Worm (Caenorhabditis elegans) whole organism, young adult: ENCODE data around the gene ZC395.5.
A peak's percentile ranks its signal among the peaks of the same experiment; 100 is the strongest.

Experiments used
- B0261.1 ChIP-seq: sonication (generic microtip); optimal IDR thresholded peaks from 2 replicates; lab custom pipeline; 2016; ENCODE audit warnings: mild to moderate bottlenecking, missing genetic modification characterization, moderate library complexity, missing compliant biosample characterization
- F10E7.11 ChIP-seq: sonication (generic microtip); optimal IDR thresholded peaks from 2 replicates; lab custom pipeline; 2017; ENCODE audit warnings: mild to moderate bottlenecking, missing genetic modification characterization, moderate library complexity, missing compliant biosample characterization
- F33H1.4 ChIP-seq: fragments of 200-800 bp; sonication (Bioruptor generic); IDR thresholded peaks from 2 replicates; pipeline ENCODE4 v1.3.6; 2022; ENCODE audit warnings: missing genetic modification reagents, missing genetic modification characterization, missing compliant biosample characterization
- F37B4.10 ChIP-seq: fragments of 200-800 bp; sonication (Bioruptor generic); IDR thresholded peaks from 2 replicates; pipeline ENCODE4 v1.3.6; 2022; ENCODE audit warnings: missing genetic modification characterization, missing compliant biosample characterization
- F55B11.4 ChIP-seq: sonication (generic microtip); optimal IDR thresholded peaks from 2 replicates; lab custom pipeline; 2016; ENCODE audit warnings: missing compliant biosample characterization, missing genetic modification characterization, borderline replicate concordance; ENCODE audit not compliant: insufficient read depth
- F57A8.1 ChIP-seq: fragments of 200-800 bp; sonication (Bioruptor generic); optimal IDR thresholded peaks from 2 replicates; lab custom pipeline; 2018; ENCODE audit warnings: mild to moderate bottlenecking, missing genetic modification characterization, moderate library complexity, missing compliant biosample characterization
- T26A5.8 ChIP-seq: sonication (generic microtip); optimal IDR thresholded peaks from 2 replicates; lab custom pipeline; 2016; ENCODE audit warnings: missing genetic modification characterization, missing compliant biosample characterization
- Y67H2A.10 ChIP-seq: fragments of 200-800 bp; sonication (Bioruptor generic); conservative IDR thresholded peaks from 2 replicates; pipeline ENCODE4 v1.3.6; 2022; ENCODE audit warnings: missing genetic modification reagents, missing genetic modification characterization, missing compliant biosample characterization
- Y79H2A.3 ChIP-seq: fragments of 200-800 bp; sonication (Bioruptor generic); conservative IDR thresholded peaks from 2 replicates; pipeline ENCODE4 v1.3.6; 2022; ENCODE audit warnings: missing genetic modification reagents, missing genetic modification characterization, missing compliant biosample characterization
- Y95B8A.8 ChIP-seq: fragments of 200-800 bp; sonication (Bioruptor generic); IDR thresholded peaks from 2 replicates; pipeline ENCODE4 v1.3.6; 2022; ENCODE audit warnings: missing genetic modification reagents, missing genetic modification characterization, missing compliant biosample characterization
- akir-1 ChIP-seq: fragments of 200-800 bp; sonication (Bioruptor generic); optimal IDR thresholded peaks from 2 replicates; lab custom pipeline; 2018; ENCODE audit warnings: mild to moderate bottlenecking, missing genetic modification characterization, moderate library complexity, missing compliant biosample characterization
- ama-1 ChIP-seq, 3 experiments: fragments of 150-350 bp in 1 of 3; sonication (generic microtip) in 2 of 3; optimal IDR thresholded peaks; 2 replicates each; lab custom pipeline; 2014 to 2018; ENCODE audit warnings: missing biosample characterization in 2 of 3, missing genetic modification characterization in 2 of 3, missing genetic modification reagents in 2 of 3
- aptf-3 ChIP-seq: fragments of 200-800 bp; sonication (Bioruptor generic); IDR thresholded peaks from 2 replicates; pipeline ENCODE4 v1.3.6; 2022; ENCODE audit warnings: missing genetic modification characterization, missing compliant biosample characterization
- atf-7 ChIP-seq: sonication (generic microtip); optimal IDR thresholded peaks from 2 replicates; lab custom pipeline; 2017; ENCODE audit warnings: mild to moderate bottlenecking, missing genetic modification characterization, missing compliant biosample characterization
- attf-3 ChIP-seq: fragments of 200-800 bp; sonication (Bioruptor generic); conservative IDR thresholded peaks from 2 replicates; pipeline ENCODE4 v1.3.6; 2022; ENCODE audit warnings: missing genetic modification reagents, missing genetic modification characterization, missing compliant biosample characterization
- attf-5 ChIP-seq: fragments of 200-800 bp; sonication (Bioruptor generic); optimal IDR thresholded peaks from 2 replicates; lab custom pipeline; 2018; ENCODE audit warnings: mild to moderate bottlenecking, missing genetic modification characterization, missing compliant biosample characterization
- bed-1 ChIP-seq: fragments of 200-800 bp; sonication (Bioruptor generic); IDR thresholded peaks from 2 replicates; pipeline ENCODE4 v1.3.6; 2022; ENCODE audit warnings: missing genetic modification reagents, missing genetic modification characterization, missing compliant biosample characterization
- cebp-2 ChIP-seq: fragments of 200-800 bp; sonication (Bioruptor generic); IDR thresholded peaks from 2 replicates; pipeline ENCODE4 v1.3.6; 2022; ENCODE audit warnings: missing genetic modification characterization, missing compliant biosample characterization
- ceh-40 ChIP-seq: fragments of 200-800 bp; sonication (Bioruptor generic); IDR thresholded peaks from 2 replicates; pipeline ENCODE4 v1.3.6; 2022; ENCODE audit warnings: missing genetic modification characterization, missing compliant biosample characterization
- ceh-58 ChIP-seq: fragments of 200-800 bp; sonication (Bioruptor generic); IDR thresholded peaks from 2 replicates; pipeline ENCODE4 v1.3.6; 2022; ENCODE audit warnings: missing genetic modification characterization, missing compliant biosample characterization
- ceh-91 ChIP-seq: fragments of 200-800 bp; sonication (Bioruptor generic); IDR thresholded peaks from 2 replicates; pipeline ENCODE4 v1.3.6; 2022; ENCODE audit warnings: missing genetic modification reagents, missing genetic modification characterization, missing compliant biosample characterization
- dpff-1 ChIP-seq: sonication (generic microtip); optimal IDR thresholded peaks from 2 replicates; lab custom pipeline; 2017; ENCODE audit warnings: mild to moderate bottlenecking, missing genetic modification characterization, missing compliant biosample characterization
- dpl-1 ChIP-seq: fragments of 150-350 bp; optimal IDR thresholded peaks from 2 replicates; lab custom pipeline; 2014; ENCODE audit warnings: missing biosample characterization, missing genetic modification reagents, missing genetic modification characterization
- ekl-4 ChIP-seq: fragments of 200-800 bp; sonication (Bioruptor generic); IDR thresholded peaks from 2 replicates; pipeline ENCODE4 v1.3.6; 2022; ENCODE audit warnings: missing genetic modification reagents, missing genetic modification characterization, missing compliant biosample characterization
- ets-4 ChIP-seq: fragments of 200-800 bp; sonication (Bioruptor generic); optimal IDR thresholded peaks from 2 replicates; lab custom pipeline; 2018; ENCODE audit warnings: mild to moderate bottlenecking, missing genetic modification characterization, missing compliant biosample characterization
- fkh-3 ChIP-seq: sonication (generic microtip); optimal IDR thresholded peaks from 2 replicates; lab custom pipeline; 2016; ENCODE audit warnings: mild to moderate bottlenecking, missing genetic modification characterization, missing compliant biosample characterization
- gei-17 ChIP-seq: fragments of 200-800 bp; sonication (Bioruptor generic); optimal IDR thresholded peaks from 2 replicates; lab custom pipeline; 2018; ENCODE audit warnings: mild to moderate bottlenecking, missing genetic modification characterization, missing compliant biosample characterization
- hlh-12 ChIP-seq: sonication (generic microtip); optimal IDR thresholded peaks from 2 replicates; lab custom pipeline; 2016; ENCODE audit warnings: missing genetic modification characterization, missing compliant biosample characterization
- hlh-26 ChIP-seq: fragments of 200-800 bp; sonication (Bioruptor generic); conservative IDR thresholded peaks from 2 replicates; pipeline ENCODE4 v1.3.6; 2022; ENCODE audit warnings: missing genetic modification reagents, missing genetic modification characterization, missing compliant biosample characterization
- lin-35 ChIP-seq, 3 experiments: fragments of 150-350 bp in 2 of 3; sonication (generic microtip) in 1 of 3; optimal IDR thresholded peaks; 2 replicates each; lab custom pipeline; 2014 to 2018; ENCODE audit warnings: missing biosample characterization in 3 of 3, missing genetic modification characterization in 3 of 3, missing genetic modification reagents in 3 of 3
- madf-3 ChIP-seq: fragments of 200-800 bp; sonication (Bioruptor generic); IDR thresholded peaks from 2 replicates; pipeline ENCODE4 v1.3.6; 2022; ENCODE audit warnings: missing genetic modification reagents, missing genetic modification characterization, missing compliant biosample characterization
- madf-6 ChIP-seq: fragments of 200-800 bp; sonication (Bioruptor generic); IDR thresholded peaks from 2 replicates; pipeline ENCODE4 v1.3.6; 2022; ENCODE audit warnings: missing genetic modification reagents, missing genetic modification characterization, missing compliant biosample characterization
- madf-8 ChIP-seq: fragments of 200-800 bp; sonication (Bioruptor generic); conservative IDR thresholded peaks from 2 replicates; pipeline ENCODE4 v1.3.6; 2022; ENCODE audit warnings: missing genetic modification reagents, missing genetic modification characterization, missing compliant biosample characterization
- nfya-1 ChIP-seq: sonication (generic microtip); optimal IDR thresholded peaks from 2 replicates; lab custom pipeline; 2017; ENCODE audit warnings: antibody characterized with exemption, missing compliant biosample characterization, missing genetic modification characterization, borderline replicate concordance; ENCODE audit not compliant: insufficient read depth
- nhr-27 ChIP-seq: fragments of 200-800 bp; sonication (Bioruptor generic); optimal IDR thresholded peaks from 2 replicates; lab custom pipeline; 2018; ENCODE audit warnings: mild to moderate bottlenecking, missing genetic modification characterization, moderate library complexity, missing compliant biosample characterization
- nhr-90 ChIP-seq: sonication (generic microtip); optimal IDR thresholded peaks from 2 replicates; lab custom pipeline; 2016; ENCODE audit warnings: missing genotype, mild to moderate bottlenecking, missing genetic modification characterization, missing compliant biosample characterization
- pha-4 ChIP-seq: fragments of 150-350 bp; sonication (generic microtip); optimal IDR thresholded peaks from 2 replicates; lab custom pipeline; 2014; ENCODE audit warnings: missing biosample characterization, missing genetic modification reagents, missing genetic modification characterization
- rpc-1 ChIP-seq, 2 experiments: fragments of 150-350 bp in 1 of 2; sonication (generic microtip) in 1 of 2; optimal IDR thresholded peaks; 2 replicates each; lab custom pipeline; 2014 to 2018; ENCODE audit warnings: missing biosample characterization in 1 of 2, missing genetic modification characterization in 1 of 2, missing genetic modification reagents in 1 of 2, missing genotype in 1 of 2
- snpc-1.1 ChIP-seq: sonication (generic microtip); optimal IDR thresholded peaks from 2 replicates; lab custom pipeline; 2017; ENCODE audit warnings: missing genetic modification characterization, mild to moderate bottlenecking, missing compliant biosample characterization, antibody characterized with exemption, moderate library complexity, missing genotype, missing genetic modification reagents; ENCODE audit not compliant: insufficient read depth
- somi-1 ChIP-seq: fragments of 200-800 bp; sonication (Bioruptor generic); optimal IDR thresholded peaks from 2 replicates; lab custom pipeline; 2018; ENCODE audit warnings: mild to moderate bottlenecking, missing genetic modification characterization, missing compliant biosample characterization
- ztf-18 ChIP-seq: sonication (generic microtip); optimal IDR thresholded peaks from 2 replicates; lab custom pipeline; 2016; ENCODE audit warnings: missing genotype, mild to moderate bottlenecking, missing genetic modification characterization, missing compliant biosample characterization

The ZC395.5 gene

DNA sequence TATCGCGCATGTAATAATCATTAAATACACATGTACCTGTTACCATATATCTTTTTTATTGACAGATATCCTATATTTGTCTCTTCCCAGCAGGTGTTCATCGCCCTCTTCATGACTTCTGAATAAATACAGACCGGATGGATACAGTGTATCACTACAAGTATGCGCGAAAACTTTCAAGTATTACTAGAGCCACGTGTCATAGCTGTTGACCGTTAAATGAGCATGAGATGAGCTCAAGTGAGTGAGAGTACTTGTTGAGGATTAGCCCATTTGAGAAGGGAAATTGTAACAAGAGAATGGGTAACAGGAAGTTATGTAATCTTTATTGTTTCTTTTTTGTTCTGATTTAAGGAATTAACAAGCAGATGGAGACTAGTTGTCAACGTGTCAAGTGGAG, 22.6 kb upstream of the ZC395.5 start:
- TF ChIP-seq ama-1 (optimal IDR thresholded peaks at IDR 0.05; lab: Kevin White, UChicago) (no peak), ama-1 (GFP tag; optimal IDR thresholded peaks at IDR 0.05; lab: Kevin White, UChicago) (no peak), nhr-90 (tag; lab: Kevin White, UChicago) (no peak), fkh-3 (tag; lab: Kevin White, UChicago) (no peak), Y95B8A.8 (GFP tag; lab: Robert Waterston, UW) (no peak), akir-1 (GFP tag; lab: Kevin White, UChicago) (no peak), cebp-2 (GFP tag; lab: Robert Waterston, UW) (no peak), nhr-27 (tag; lab: Kevin White, UChicago) (no peak), ekl-4 (GFP tag; lab: Robert Waterston, UW) (no peak), ceh-91 (GFP tag; lab: Robert Waterston, UW) (no peak)

DNA sequence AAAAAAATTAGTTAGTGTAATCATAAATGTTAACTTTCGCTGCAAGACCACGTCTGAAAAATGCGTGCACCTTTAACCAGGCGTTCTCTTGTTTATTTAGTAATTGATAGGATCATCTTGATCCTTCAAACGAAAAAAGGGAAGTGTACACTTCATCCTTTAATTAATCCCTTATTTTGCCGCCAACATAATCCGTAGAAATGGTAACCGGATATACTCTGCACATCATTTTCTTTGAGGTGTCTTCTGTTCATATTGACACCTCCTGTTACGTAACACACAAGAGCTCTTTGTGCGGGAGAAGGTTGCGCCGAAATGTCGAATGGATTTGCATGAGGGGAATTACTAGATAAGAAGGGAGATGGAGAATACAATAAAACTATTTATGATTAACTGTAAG, 18.9 kb upstream of the ZC395.5 start:
- TF ChIP-seq madf-3 (GFP tag; lab: Robert Waterston, UW) (no peak), somi-1 (GFP tag; lab: Kevin White, UChicago) (no peak), madf-6 (GFP tag; lab: Robert Waterston, UW) (no peak), B0261.1 (no peak), Y67H2A.10 (no peak), dpff-1 (tag; lab: Kevin White, UChicago) (no peak), F57A8.1 (GFP tag; lab: Kevin White, UChicago) (no peak), hlh-12 (tag; lab: Kevin White, UChicago) (no peak), F55B11.4 (tag; lab: Kevin White, UChicago) (no peak), rpc-1 (optimal IDR thresholded peaks at IDR 0.05; lab: Kevin White, UChicago) (no peak), rpc-1 (tag; optimal IDR thresholded peaks at IDR 0.05; lab: Kevin White, UChicago) (no peak), ceh-40 (GFP tag; lab: Robert Waterston, UW) (no peak), bed-1 (GFP tag; lab: Robert Waterston, UW) (no peak), madf-8 (GFP tag; lab: Robert Waterston, UW) (no peak)

DNA sequence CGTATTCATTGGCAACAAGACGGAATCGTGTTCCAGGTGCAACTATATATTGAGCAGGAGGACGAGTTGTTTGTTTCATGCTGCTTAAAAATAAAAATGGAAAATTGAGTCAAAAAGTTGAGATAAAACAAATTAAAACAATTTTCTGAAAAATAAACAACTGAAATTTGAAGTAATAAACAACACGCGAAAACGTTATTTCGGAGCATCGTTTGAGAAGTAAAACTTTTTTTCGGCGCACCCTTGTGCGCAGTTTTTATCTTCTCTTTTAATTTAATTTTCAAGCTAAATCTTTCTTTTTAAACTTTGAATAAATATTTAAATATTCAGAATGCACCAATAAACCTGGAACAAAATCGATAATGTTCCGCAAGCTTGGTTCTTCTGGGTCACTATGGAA, 13.5 kb upstream of the ZC395.5 start, which contains the start of the genes sumv-1 and gop-1:
sumv-1 (minus strand) TSS at position 80 of the 400 bp plus-strand sequence.
gop-1 (plus strand) TSS at position 331 of the 400 bp plus-strand sequence.
- TF ChIP-seq attf-3 (GFP tag; lab: Robert Waterston, UW) (peak; percentile 83), F33H1.4 (GFP tag; lab: Robert Waterston, UW) (no peak)

- no peak for TF ChIP-seq dpff-1 (tag; lab: Kevin White, UChicago)
- TF ChIP-seq aptf-3 (GFP tag; lab: Robert Waterston, UW) = no peak
- TF ChIP-seq atf-7 (tag; lab: Kevin White, UChicago) = no peak
- no peak for TF ChIP-seq F37B4.10 (GFP tag; lab: Robert Waterston, UW)
- no peak for TF ChIP-seq pha-4 (tag; lab: Kevin White, UChicago)
- no peak for TF ChIP-seq dpl-1 (GFP tag; lab: Kevin White, UChicago)
- no peak for TF ChIP-seq ceh-91 (GFP tag; lab: Robert Waterston, UW)
- no peak for TF ChIP-seq T26A5.8
- no peak for TF ChIP-seq lin-35 (GFP tag; optimal IDR thresholded peaks at IDR 0.05; lab: Kevin White, UChicago)
- TF ChIP-seq F10E7.11 (tag; lab: Kevin White, UChicago) = no peak
- no peak for TF ChIP-seq ceh-58 (GFP tag; lab: Robert Waterston, UW)
- no peak for TF ChIP-seq Y79H2A.3 (GFP tag; lab: Robert Waterston, UW)
- no peak for TF ChIP-seq nfya-1
- TF ChIP-seq attf-5 (GFP tag; lab: Kevin White, UChicago) = no peak
- no peak for TF ChIP-seq ets-4 (GFP tag; lab: Kevin White, UChicago)
- TF ChIP-seq ztf-18 (tag; lab: Kevin White, UChicago) = no peak
- no peak for TF ChIP-seq hlh-26 (GFP tag; lab: Robert Waterston, UW)
- no peak for TF ChIP-seq gei-17 (GFP tag; lab: Kevin White, UChicago)
- TF ChIP-seq snpc-1.1 (tag; lab: Kevin White, UChicago) = no peak
Measured at ce11 chrIII:5258918-5259317, 8.7 kb upstream of the ZC395.5 start, which contains the start of gene gop-2. TSS of gene gop-2 (plus strand) at chrIII:5259023.
